Fruit fly (Drosophila melanogaster): ENCODE data around the gene bbg.

DNA sequence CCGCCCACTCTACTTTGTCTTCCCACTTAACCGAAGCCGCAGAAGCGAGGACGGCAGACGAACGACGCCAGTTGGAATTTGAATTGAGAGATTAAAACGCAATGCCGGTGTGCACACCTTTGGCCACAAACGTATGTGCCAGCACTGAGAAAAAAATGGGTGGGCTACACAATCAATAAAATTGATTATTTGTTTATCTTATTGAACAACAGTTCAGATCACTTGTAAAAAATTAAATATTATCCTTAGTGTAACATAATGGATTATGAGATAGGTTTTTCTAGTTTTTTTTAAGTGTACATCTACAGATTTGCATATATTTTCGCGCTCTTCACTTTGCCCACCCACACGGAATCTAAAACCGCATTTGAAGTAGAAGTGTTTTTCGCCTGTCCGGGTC lies 84.5 kb downstream of the bbg start:
- TF ChIP-seq CG11902 (GFP tag; optimal IDR thresholded peaks at IDR 0.05) = peak; percentile 35
- TF ChIP-seq fkh (GFP tag; optimal IDR thresholded peaks at IDR 0.05) = no peak
- TF ChIP-seq Sox15 (GFP tag; optimal IDR thresholded peaks at IDR 0.05) = peak; percentile 2
- TF ChIP-seq fd85E (GFP tag; optimal IDR thresholded peaks at IDR 0.05) = no peak
- peak; percentile 41 for TF ChIP-seq CG8319 (GFP tag; optimal IDR thresholded peaks at IDR 0.05)
- TF ChIP-seq CG16779 (tag; optimal IDR thresholded peaks at IDR 0.05) = no peak
- TF ChIP-seq Sox102F (GFP tag; optimal IDR thresholded peaks at IDR 0.05) = peak; percentile 54
- no peak for TF ChIP-seq vri (GFP tag; optimal IDR thresholded peaks at IDR 0.05)
- TF ChIP-seq CG6854 (GFP tag; optimal IDR thresholded peaks at IDR 0.05) = no peak
- TF ChIP-seq CG15336 (GFP tag; IDR thresholded peaks at IDR 0.05) = peak; percentile 85
- TF ChIP-seq Ets96B (tag; optimal IDR thresholded peaks at IDR 0.05) = peak; percentile 30
- peak; percentile 88 for TF ChIP-seq eg (GFP tag; IDR thresholded peaks at IDR 0.05)
- TF ChIP-seq cyc (GFP tag; optimal IDR thresholded peaks at IDR 0.05) = peak; percentile 45

Measured in whole organism, prepupa.